Worm (Caenorhabditis elegans): Measurements from ENCODE around the gene col-148.

DNA sequence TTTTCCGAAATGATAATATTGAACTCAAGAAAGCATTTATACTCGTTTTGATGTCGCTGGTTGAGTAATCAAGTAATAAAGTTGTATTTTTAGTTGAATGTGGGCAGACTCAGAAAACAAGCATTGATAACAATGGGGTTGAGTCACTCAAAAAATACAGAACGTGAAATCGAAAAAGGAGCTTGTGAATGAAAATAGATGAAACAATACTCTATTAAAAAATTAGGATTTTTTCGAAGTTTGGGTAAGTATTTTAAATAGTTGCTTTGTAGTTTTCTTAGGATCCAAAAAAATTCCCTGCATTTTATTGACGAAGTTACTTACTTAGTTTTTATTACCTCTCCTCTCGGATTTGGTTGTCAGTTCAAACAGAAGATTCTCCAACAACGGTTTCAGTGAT, 41.9 kb downstream of the col-148 start, which contains the start of gene lys-3:
- TF ChIP-seq ctbp-1 (GFP tag; IDR thresholded peaks at IDR 0.05) (no peak), aly-2 (tag; optimal IDR thresholded peaks at IDR 0.05) (no peak), lin-13 (GFP tag; optimal IDR thresholded peaks at IDR 0.05) (no peak), F10B5.3 (tag; optimal IDR thresholded peaks at IDR 0.05) (no peak), T26A8.4 (GFP tag; IDR thresholded peaks at IDR 0.05) (no peak), unc-130 (GFP tag; optimal IDR thresholded peaks at IDR 0.05) (no peak), nhr-10 (tag; optimal IDR thresholded peaks at IDR 0.05) (no peak), dpl-1 (GFP tag; optimal IDR thresholded peaks at IDR 0.05) (no peak)

All from whole organism, L4 larva.